Fruit fly (Drosophila melanogaster): ENCODE measurements around the gene Jon99Ci.

Jon99Ci gene

DNA sequence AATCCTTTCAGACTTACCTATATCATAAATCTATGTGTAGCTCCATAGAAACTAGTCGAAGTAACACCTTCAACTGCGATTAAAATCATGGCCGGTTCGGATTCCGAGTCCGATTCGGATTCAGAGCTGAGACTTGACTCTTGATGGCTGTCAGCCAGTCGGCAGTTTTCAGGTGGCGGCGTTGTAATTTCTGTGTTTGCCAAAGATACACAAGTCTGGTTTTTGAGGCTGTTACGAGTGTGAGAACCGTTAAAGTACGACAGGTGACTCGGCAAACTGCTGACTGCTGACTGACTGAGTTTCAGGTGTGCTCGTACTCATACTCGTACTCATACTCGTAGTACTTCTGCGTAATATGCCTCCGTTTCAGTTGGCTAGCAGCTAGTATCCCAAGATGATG is 34.8 kb downstream of the Jon99Ci start:
- TF ChIP-seq pdm3 (GFP tag; optimal IDR thresholded peaks at IDR 0.05) = no peak
- no peak for TF ChIP-seq net (GFP tag; optimal IDR thresholded peaks at IDR 0.05)
- peak; percentile 76 for TF ChIP-seq fkh (GFP tag; optimal IDR thresholded peaks at IDR 0.05)
- no peak for TF ChIP-seq CG10669 (GFP tag; optimal IDR thresholded peaks at IDR 0.05)

DNA sequence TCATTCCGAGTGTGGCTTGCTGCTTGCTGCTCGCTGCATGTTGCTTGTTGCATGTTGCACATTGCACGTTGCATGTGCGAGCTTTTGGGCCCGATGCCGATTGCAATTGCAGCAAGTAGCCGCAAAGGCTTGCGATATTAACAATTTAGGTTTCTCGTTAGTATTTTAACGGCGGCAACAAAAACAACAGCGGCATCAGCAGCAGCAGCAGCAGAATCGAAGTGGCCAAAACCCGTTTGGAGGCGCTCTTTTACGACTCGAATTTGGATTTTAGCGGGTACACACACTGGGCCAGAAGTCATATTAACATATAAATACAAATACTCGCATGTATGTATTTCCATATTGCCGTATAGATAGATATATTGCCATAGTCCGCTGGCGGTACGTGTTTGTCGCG is 45.7 kb downstream of the Jon99Ci start:
- TF ChIP-seq ss (GFP tag; optimal IDR thresholded peaks at IDR 0.05) (peak in 1 of 2 experiments; percentile 22), CG31627 (GFP tag; optimal IDR thresholded peaks at IDR 0.05) (no peak)

DNA sequence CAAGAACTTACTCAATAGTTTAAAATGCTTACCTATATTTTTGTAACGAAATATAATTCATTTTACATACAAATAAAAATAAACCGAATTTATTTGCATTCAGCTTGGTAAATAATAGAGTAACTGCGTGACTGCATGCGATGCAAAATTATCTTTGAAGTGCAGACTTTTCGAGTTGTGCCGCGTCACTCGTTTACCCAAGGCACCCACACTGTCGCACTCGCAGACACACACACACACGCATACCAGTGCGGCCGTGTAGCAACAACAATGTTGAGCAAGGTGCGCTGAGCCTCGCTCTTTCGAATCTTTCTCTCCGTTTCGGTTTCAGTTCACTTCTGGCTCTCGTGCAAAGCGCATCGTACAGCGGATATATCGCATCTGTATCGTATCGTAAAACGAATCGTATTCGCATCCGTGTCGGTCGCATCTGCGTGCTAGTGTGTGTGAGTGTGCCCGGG is 49.2 kb downstream of the Jon99Ci start, which contains the start of gene CG31038:
TSS of gene CG31038 (plus strand) at position 327 of the 461 bp plus-strand sequence.
- TF ChIP-seq Blimp-1 (GFP tag; optimal IDR thresholded peaks at IDR 0.05) (peak; percentile 18), CG6276 (GFP tag; optimal IDR thresholded peaks at IDR 0.05) (peak; percentile 57), dsx (GFP tag; optimal IDR thresholded peaks at IDR 0.05; ENCODE audit: poor library complexity, severe bottlenecking) (peak; percentile 95), Hr38 (GFP tag; optimal IDR thresholded peaks at IDR 0.05) (no peak), CG16779 (tag; optimal IDR thresholded peaks at IDR 0.05) (peak; percentile 39), Hr4 (GFP tag; optimal IDR thresholded peaks at IDR 0.05) (peak; percentile 63), CG3919 (GFP tag; optimal IDR thresholded peaks at IDR 0.05) (peak; percentile 36), Lpt (GFP tag; optimal IDR thresholded peaks at IDR 0.05) (peak; percentile 67), salr (GFP tag; optimal IDR thresholded peaks at IDR 0.05) (peak in 1 of 2 experiments; percentile 56), CG4318 (GFP tag; optimal IDR thresholded peaks at IDR 0.05) (no peak), CG6854 (GFP tag; optimal IDR thresholded peaks at IDR 0.05) (peak; percentile 25), achi (GFP tag; optimal IDR thresholded peaks at IDR 0.05) (peak; percentile 39), CG31627 (GFP tag; optimal IDR thresholded peaks at IDR 0.05) (peak; percentile 1), CG32006 (GFP tag; optimal IDR thresholded peaks at IDR 0.05) (peak; percentile 63), CG6163 (GFP tag; IDR thresholded peaks at IDR 0.05) (peak; percentile 69), acj6 (GFP tag; optimal IDR thresholded peaks at IDR 0.05) (peak; percentile 39), Met (GFP tag; optimal IDR thresholded peaks at IDR 0.05) (peak; percentile 69), fd59A (GFP tag; optimal IDR thresholded peaks at IDR 0.05) (peak; percentile 33), CG11902 (GFP tag; optimal IDR thresholded peaks at IDR 0.05) (no peak), cyc (GFP tag; optimal IDR thresholded peaks at IDR 0.05) (peak; percentile 30), fd85E (GFP tag; optimal IDR thresholded peaks at IDR 0.05) (no peak), CG8319 (GFP tag; optimal IDR thresholded peaks at IDR 0.05) (peak; percentile 19), CG10669 (GFP tag; optimal IDR thresholded peaks at IDR 0.05) (peak; percentile 51), CG15336 (GFP tag; IDR thresholded peaks at IDR 0.05) (peak; percentile 63; the same call in 1 of the 2 replicates), Hr39 (GFP tag; optimal IDR thresholded peaks at IDR 0.05) (peak; percentile 10), CG8632 (GFP tag; optimal IDR thresholded peaks at IDR 0.05) (peak; percentile 51), svp (GFP tag) (peak; percentile 74), CG8119 (GFP tag; IDR thresholded peaks at IDR 0.05) (peak; percentile 56; the same call in 1 of the 3 replicates), pdm3 (GFP tag; optimal IDR thresholded peaks at IDR 0.05) (peak; percentile 63), Ets21C (GFP tag; optimal IDR thresholded peaks at IDR 0.05) (no peak), esn (GFP tag; optimal IDR thresholded peaks at IDR 0.05) (peak; percentile 68), CG6792 (GFP tag; optimal IDR thresholded peaks at IDR 0.05) (no peak), CG11762 (GFP tag; optimal IDR thresholded peaks at IDR 0.05; ENCODE audit: insufficient read depth) (no peak), ss (GFP tag; optimal IDR thresholded peaks at IDR 0.05) (peak; percentile 63 to 79), Eip75B (GFP tag; optimal IDR thresholded peaks at IDR 0.05) (peak; percentile 61), CG10631 (GFP tag; optimal IDR thresholded peaks at IDR 0.05) (peak; percentile 36), dac (GFP tag; optimal IDR thresholded peaks at IDR 0.05) (no peak), CG7368 (GFP tag; optimal IDR thresholded peaks at IDR 0.05) (no peak), CG11294 (GFP tag; IDR thresholded peaks at IDR 0.05) (no peak), CG6808 (GFP tag; optimal IDR thresholded peaks at IDR 0.05) (peak; percentile 55), Smox (GFP tag; optimal IDR thresholded peaks at IDR 0.05) (peak; percentile 66), vri (GFP tag; optimal IDR thresholded peaks at IDR 0.05) (peak; percentile 48), Sox102F (GFP tag; optimal IDR thresholded peaks at IDR 0.05) (peak; percentile 35), spab (GFP tag; optimal IDR thresholded peaks at IDR 0.05) (peak; percentile 28), CG9139 (GFP tag; optimal IDR thresholded peaks at IDR 0.05) (peak; percentile 65)
